Worm (Caenorhabditis elegans) whole organism, L4 larva: ENCODE results near the gene F19G12.8.

ENCODE experiments used
- aly-2 ChIP-seq: sonication (generic microtip); optimal IDR thresholded peaks from 2 replicates; lab custom pipeline; 2018; ENCODE audit warnings: missing biosample characterization, missing genetic modification characterization
- dpl-1 ChIP-seq: fragments of 150-350 bp; optimal IDR thresholded peaks from 2 replicates; lab custom pipeline; 2014; ENCODE audit warnings: missing biosample characterization, missing genetic modification reagents, missing genetic modification characterization
- hlh-11 ChIP-seq: fragments of 200-800 bp; sonication (Bioruptor generic); optimal IDR thresholded peaks from 2 replicates; lab custom pipeline; 2018; ENCODE audit warnings: mild to moderate bottlenecking, missing genetic modification characterization, missing compliant biosample characterization
- lin-29 ChIP-seq: fragments of 200-800 bp; sonication (Bioruptor generic); IDR thresholded peaks from 2 replicates; pipeline ENCODE4 v1.3.6; 2022; ENCODE audit warnings: missing genetic modification reagents, missing genetic modification characterization, missing compliant biosample characterization
- lin-38 ChIP-seq: fragments of 200-800 bp; sonication (Bioruptor generic); IDR thresholded peaks from 2 replicates; pipeline ENCODE4 v1.3.6; 2022; ENCODE audit warnings: missing genetic modification reagents, missing genetic modification characterization, missing compliant biosample characterization
- lin-39 ChIP-seq: fragments of 150-350 bp; optimal IDR thresholded peaks from 2 replicates; lab custom pipeline; 2014; ENCODE audit warnings: missing biosample characterization, missing genetic modification reagents, missing genetic modification characterization
- mdl-1 ChIP-seq, 2 experiments: fragments of 150-350 bp in 1 of 2; sonication (generic microtip) in 1 of 2; optimal IDR thresholded peaks; 2 replicates each; lab custom pipeline; 2014 to 2017; ENCODE audit warnings: missing biosample characterization in 2 of 2, missing genetic modification characterization in 2 of 2
- tag-97 ChIP-seq: fragments of 200-800 bp; sonication (Bioruptor generic); IDR thresholded peaks from 2 replicates; pipeline ENCODE4 v1.3.6; 2022; ENCODE audit warnings: missing genetic modification characterization, missing compliant biosample characterization
- unc-62 ChIP-seq, 3 experiments: fragments of 150-350 bp in 1 of 3; sonication (generic microtip); optimal IDR thresholded peaks in 2 of 3; peaks in 1 of 3; 1 replicate in 1 of 3; 2 replicates in 2 of 3; lab custom pipeline; 2014 to 2017; ENCODE audit warnings: missing biosample characterization in 3 of 3, missing genetic modification characterization in 3 of 3, missing genetic modification reagents in 3 of 3, missing genotype in 1 of 3
- ztf-7 ChIP-seq: fragments of 150-350 bp; optimal IDR thresholded peaks from 2 replicates; lab custom pipeline; 2014; ENCODE audit warnings: missing biosample characterization, missing genetic modification characterization

DNA sequence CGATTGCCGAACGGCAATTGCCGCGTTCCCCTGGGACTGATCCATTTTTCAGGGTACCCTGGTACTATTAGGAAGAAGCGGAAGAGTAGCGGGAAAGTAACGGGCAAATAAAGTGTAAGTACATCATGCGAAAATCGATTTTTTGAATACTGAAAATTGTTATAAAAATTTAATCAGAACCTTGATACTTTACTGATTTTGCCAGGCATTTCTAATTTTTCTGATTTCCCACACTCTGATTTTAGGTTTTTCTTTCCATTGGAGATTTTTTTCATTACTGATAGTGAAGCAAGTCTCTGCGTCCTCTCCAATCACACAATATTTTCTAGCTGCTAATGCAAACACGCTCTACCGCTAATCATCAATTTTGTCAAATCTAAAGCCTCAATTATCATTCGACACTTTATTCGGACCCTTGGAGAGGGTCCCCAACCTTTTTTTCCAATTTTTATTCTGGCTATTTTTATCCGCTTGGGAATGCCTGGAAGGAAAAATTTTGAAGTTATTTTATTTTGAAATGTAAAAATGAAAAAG, 2.1 kb downstream of the F19G12.8 start, which contains the start of gene F19G12.9:
- peak; percentile 89 for TF ChIP-seq lin-38
- TF ChIP-seq mdl-1 (tag; optimal IDR thresholded peaks at IDR 0.05; lab: Kevin White, UChicago) = no peak
- no peak for TF ChIP-seq aly-2 (tag; lab: Kevin White, UChicago)
- no peak for TF ChIP-seq unc-62 (GFP tag; optimal IDR thresholded peaks at IDR 0.05 in 1 of 2; lab: Kevin White, UChicago)
- TF ChIP-seq unc-62 (tag; optimal IDR thresholded peaks at IDR 0.05; lab: Kevin White, UChicago) = no peak
- no peak for TF ChIP-seq tag-97 (GFP tag; lab: Robert Waterston, UW)
- no peak for TF ChIP-seq hlh-11 (tag; lab: Kevin White, UChicago)
- no peak for TF ChIP-seq dpl-1
- no peak for TF ChIP-seq lin-29 (GFP tag; lab: Robert Waterston, UW)
- no peak for TF ChIP-seq lin-39 (tag; lab: Kevin White, UChicago)
- no peak for TF ChIP-seq ztf-7
